Fruit fly (Drosophila melanogaster) whole organism, embryonic: Measurements from ENCODE around the gene vers.

Experiments used
- CG11456 ChIP-seq: fragments of 200-800 bp; sonication (Bioruptor generic); IDR thresholded peaks from 3 replicates; pipeline ENCODE4 v1.3.6; 2022; ENCODE audit warnings: missing biosample characterization, missing genetic modification characterization
- CG12155 ChIP-seq: fragments of 200-800 bp; sonication (Bioruptor generic); optimal IDR thresholded peaks from 3 replicates; lab custom pipeline; 2016; ENCODE audit warnings: missing biosample characterization, missing genetic modification characterization
- CG12236 ChIP-seq: fragments of 200-800 bp; sonication (Bioruptor generic); optimal IDR thresholded peaks from 2 replicates; lab custom pipeline; 2016; ENCODE audit warnings: missing biosample characterization, missing genetic modification characterization
- CG12659 ChIP-seq: fragments of 200-800 bp; sonication (Bioruptor generic); optimal IDR thresholded peaks from 3 replicates; lab custom pipeline; 2017; ENCODE audit warnings: mild to moderate bottlenecking, missing biosample characterization, missing genetic modification reagents, missing genetic modification characterization
- CG13287 ChIP-seq: fragments of 200-800 bp; sonication (Bioruptor generic); IDR thresholded peaks from 2 replicates; pipeline ENCODE4 v1.3.6; 2022; ENCODE audit warnings: missing biosample characterization, missing genetic modification characterization; ENCODE audit not compliant: partially characterized antibody
- CG14050 ChIP-seq: fragments of 200-800 bp; sonication (Bioruptor generic); IDR thresholded peaks from 3 replicates; pipeline ENCODE4 v1.3.6; 2022; ENCODE audit warnings: missing biosample characterization, missing genetic modification characterization
- CG15073 ChIP-seq: fragments of 200-800 bp; sonication (Bioruptor generic); optimal IDR thresholded peaks from 2 replicates; lab custom pipeline; 2016; ENCODE audit warnings: missing biosample characterization, missing genetic modification characterization
- CG15269 ChIP-seq: fragments of 200-800 bp; sonication (Bioruptor generic); optimal IDR thresholded peaks from 2 replicates; lab custom pipeline; 2018; ENCODE audit warnings: missing biosample characterization, mild to moderate bottlenecking, missing genetic modification characterization, moderate library complexity
- CG15696 ChIP-seq: fragments of 200-800 bp; sonication (Bioruptor generic); optimal IDR thresholded peaks from 2 replicates; lab custom pipeline; 2019; ENCODE audit warnings: missing biosample characterization, mild to moderate bottlenecking, missing genetic modification characterization, moderate library complexity
- CG16779 ChIP-seq: fragments of 200-800 bp; sonication (Bioruptor generic); IDR thresholded peaks from 2 replicates; pipeline ENCODE4 v1.3.6; 2022; ENCODE audit warnings: missing biosample characterization, missing genetic modification characterization
- CG17612 ChIP-seq: fragments of 200-800 bp; sonication (Bioruptor generic); IDR thresholded peaks from 2 replicates; pipeline ENCODE4 v1.3.6; 2022; ENCODE audit warnings: missing biosample characterization, missing genetic modification characterization
- CG1792 ChIP-seq: fragments of 200-800 bp; sonication (Bioruptor generic); optimal IDR thresholded peaks from 2 replicates; lab custom pipeline; 2016; ENCODE audit warnings: missing biosample characterization, missing genetic modification characterization
- CG1832 ChIP-seq: fragments of 200-800 bp; sonication (Bioruptor generic); optimal IDR thresholded peaks from 2 replicates; lab custom pipeline; 2017; ENCODE audit warnings: missing biosample characterization, mild to moderate bottlenecking, missing genetic modification characterization, inconsistent platforms
- CG18476 ChIP-seq: fragments of 200-800 bp; sonication (Bioruptor generic); optimal IDR thresholded peaks from 2 replicates; lab custom pipeline; 2016; ENCODE audit warnings: missing biosample characterization, mild to moderate bottlenecking, missing genetic modification characterization
- CG4282 ChIP-seq: fragments of 200-800 bp; sonication (Bioruptor generic); optimal IDR thresholded peaks from 2 replicates; lab custom pipeline; 2016; ENCODE audit warnings: missing biosample characterization, missing genetic modification characterization
- CG7786 ChIP-seq: fragments of 200-800 bp; sonication (Bioruptor generic); optimal IDR thresholded peaks from 2 replicates; lab custom pipeline; 2016; ENCODE audit warnings: missing biosample characterization, missing genetic modification characterization
- CG8359 ChIP-seq: fragments of 200-800 bp; sonication (Bioruptor generic); optimal IDR thresholded peaks from 2 replicates; lab custom pipeline; 2017; ENCODE audit warnings: missing biosample characterization, mild to moderate bottlenecking, missing genetic modification characterization, borderline replicate concordance
- CG9817 ChIP-seq: fragments of 200-800 bp; sonication (Bioruptor generic); optimal IDR thresholded peaks from 2 replicates; lab custom pipeline; 2018; ENCODE audit warnings: missing biosample characterization, mild to moderate bottlenecking, missing genetic modification characterization, moderate library complexity
- Dek ChIP-seq: fragments of 200-800 bp; sonication (Bioruptor generic); optimal IDR thresholded peaks from 3 replicates; lab custom pipeline; 2019; ENCODE audit warnings: missing biosample characterization, mild to moderate bottlenecking, missing genetic modification characterization, moderate library complexity
- Dp ChIP-seq: fragments of 200-800 bp; sonication (Bioruptor generic); optimal IDR thresholded peaks from 2 replicates; lab custom pipeline; 2018; ENCODE audit warnings: missing biosample characterization, mild to moderate bottlenecking, missing genetic modification characterization, moderate library complexity
- Eip74EF ChIP-seq, 2 experiments: fragments of 200-800 bp in 1 of 2; fragments of >200 bp in 1 of 2; sonication (Bioruptor generic) in 1 of 2; optimal IDR thresholded peaks; 2 replicates each; lab custom pipeline; 2017 to 2019; ENCODE audit warnings: missing biosample characterization in 2 of 2, missing genetic modification characterization in 2 of 2, mild to moderate bottlenecking in 1 of 2, moderate library complexity in 1 of 2
- Ets65A ChIP-seq: fragments of 200-800 bp; sonication (Bioruptor generic); peaks from one replicate; lab custom pipeline; 2016; ENCODE audit warnings: missing biosample characterization, missing genetic modification characterization
- H15 ChIP-seq: fragments of 200-800 bp; sonication (Bioruptor generic); IDR thresholded peaks from 3 replicates; pipeline ENCODE4 v1.3.6; 2022; ENCODE audit warnings: missing biosample characterization, missing genetic modification characterization
- MTF-1 ChIP-seq: fragments of 200-800 bp; sonication (Bioruptor generic); optimal IDR thresholded peaks from 2 replicates; lab custom pipeline; 2018; ENCODE audit warnings: missing biosample characterization, mild to moderate bottlenecking, missing genetic modification characterization, borderline replicate concordance
- NC2β ChIP-seq: fragments of 200-800 bp; sonication (Bioruptor generic); optimal IDR thresholded peaks from 2 replicates; lab custom pipeline; 2016; ENCODE audit warnings: missing biosample characterization, missing genetic modification characterization
- Oaz ChIP-seq: fragments of 200-800 bp; sonication (Bioruptor generic); IDR thresholded peaks from 2 replicates; pipeline ENCODE4 v1.3.6; 2022; ENCODE audit warnings: missing biosample characterization, missing genetic modification characterization
- Sry-δ ChIP-seq: fragments of 200-800 bp; sonication (Bioruptor generic); optimal IDR thresholded peaks from 2 replicates; lab custom pipeline; 2016; ENCODE audit warnings: missing biosample characterization, missing genetic modification characterization
- TFAM ChIP-seq: fragments of 200-800 bp; sonication (Bioruptor generic); optimal IDR thresholded peaks from 2 replicates; lab custom pipeline; 2017; ENCODE audit warnings: missing biosample characterization, missing genetic modification characterization, inconsistent platforms
- Vsx1 ChIP-seq: fragments of 200-800 bp; sonication (Bioruptor generic); optimal IDR thresholded peaks from 2 replicates; lab custom pipeline; 2017; ENCODE audit warnings: missing biosample characterization, mild to moderate bottlenecking, missing genetic modification characterization, missing genetic modification reagents
- crc ChIP-seq: fragments of 200-800 bp; sonication (Bioruptor generic); optimal IDR thresholded peaks from 2 replicates; lab custom pipeline; 2016; ENCODE audit warnings: missing biosample characterization, missing genetic modification characterization
- da ChIP-seq: fragments of 200-800 bp; sonication (Bioruptor generic); optimal IDR thresholded peaks from 2 replicates; lab custom pipeline; 2016; ENCODE audit warnings: missing biosample characterization, missing genetic modification characterization
- dan ChIP-seq: fragments of 200-800 bp; sonication (Bioruptor generic); IDR thresholded peaks from 2 replicates; pipeline ENCODE4 v1.3.6; 2022; ENCODE audit warnings: missing biosample characterization, missing genetic modification characterization
- dmrt99B ChIP-seq: fragments of 200-800 bp; sonication (Bioruptor generic); optimal IDR thresholded peaks from 2 replicates; lab custom pipeline; 2018; ENCODE audit warnings: missing biosample characterization, mild to moderate bottlenecking, missing genetic modification characterization, moderate library complexity
- fd96Cb ChIP-seq: fragments of 200-800 bp; sonication (Bioruptor generic); optimal IDR thresholded peaks from 2 replicates; lab custom pipeline; 2018; ENCODE audit warnings: missing biosample characterization, mild to moderate bottlenecking, missing genetic modification characterization, moderate library complexity
- gce ChIP-seq: fragments of 200-800 bp; sonication (Bioruptor generic); IDR thresholded peaks from 3 replicates; pipeline ENCODE4 v1.3.6; 2022; ENCODE audit warnings: missing biosample characterization, missing genetic modification characterization
- gcm ChIP-seq: fragments of 200-800 bp; sonication (Bioruptor generic); optimal IDR thresholded peaks from 2 replicates; lab custom pipeline; 2019; ENCODE audit warnings: missing biosample characterization, mild to moderate bottlenecking, missing genetic modification characterization, moderate library complexity
- grau ChIP-seq: fragments of 200-800 bp; optimal IDR thresholded peaks from 3 replicates; lab custom pipeline; 2019; ENCODE audit warnings: missing biosample characterization, mild to moderate bottlenecking, missing genetic modification characterization, moderate library complexity
- gro ChIP-seq: fragments of 200-800 bp; sonication (Bioruptor generic); optimal IDR thresholded peaks from 2 replicates; lab custom pipeline; 2016; ENCODE audit warnings: missing biosample characterization, missing genetic modification characterization
- hb ChIP-seq: fragments of 200-800 bp; sonication (Bioruptor generic); IDR thresholded peaks from 3 replicates; pipeline ENCODE4 v1.3.6; 2022; ENCODE audit warnings: missing biosample characterization, missing genetic modification characterization; ENCODE audit not compliant: partially characterized antibody
- odd ChIP-seq: fragments of 200-800 bp; sonication (Bioruptor generic); optimal IDR thresholded peaks from 2 replicates; lab custom pipeline; 2017; ENCODE audit warnings: missing biosample characterization, mild to moderate bottlenecking, missing genetic modification characterization
- otp ChIP-seq: fragments of 200-800 bp; sonication (Bioruptor generic); IDR thresholded peaks from 3 replicates; pipeline ENCODE4, ENCODE4 v1.3.6; 2022; ENCODE audit warnings: missing biosample characterization, missing genetic modification characterization
- pnt ChIP-seq: fragments of 200-800 bp; sonication (Bioruptor generic); optimal IDR thresholded peaks from 3 replicates; lab custom pipeline; 2016; ENCODE audit warnings: missing biosample characterization, missing genetic modification characterization
- rib ChIP-seq: fragments of 200-800 bp; sonication (Bioruptor generic); IDR thresholded peaks from 2 replicates; pipeline ENCODE4 v1.3.6; 2022; ENCODE audit warnings: missing biosample characterization, missing genetic modification characterization
- salm ChIP-seq: fragments of 200-800 bp; sonication (Bioruptor generic); optimal IDR thresholded peaks from 2 replicates; lab custom pipeline; 2018; ENCODE audit warnings: missing biosample characterization, mild to moderate bottlenecking, missing genetic modification characterization
- sima ChIP-seq: fragments of 200-800 bp; sonication (Bioruptor generic); optimal IDR thresholded peaks from 2 replicates; lab custom pipeline; 2016; ENCODE audit warnings: missing biosample characterization, missing genetic modification characterization
- slp2 ChIP-seq: fragments of 200-800 bp; sonication (Bioruptor generic); optimal IDR thresholded peaks from 2 replicates; lab custom pipeline; 2016; ENCODE audit warnings: missing biosample characterization, missing genetic modification characterization
- so ChIP-seq: fragments of 200-800 bp; sonication (Bioruptor generic); IDR thresholded peaks from 3 replicates; pipeline ENCODE4 v1.3.6; 2022; ENCODE audit warnings: missing biosample characterization, missing genetic modification characterization
- sqz ChIP-seq: fragments of 200-800 bp; sonication (Bioruptor generic); optimal IDR thresholded peaks from 3 replicates; lab custom pipeline; 2018; ENCODE audit warnings: missing biosample characterization, mild to moderate bottlenecking, missing genetic modification characterization
- tap ChIP-seq: fragments of 200-800 bp; optimal IDR thresholded peaks from 3 replicates; lab custom pipeline; 2019; ENCODE audit warnings: missing biosample characterization, mild to moderate bottlenecking, missing genetic modification characterization, moderate library complexity
- usp ChIP-seq: fragments of >200 bp; optimal IDR thresholded peaks from 2 replicates; lab custom pipeline; 2017; ENCODE audit warnings: missing biosample characterization, missing genetic modification characterization
- zen ChIP-seq: fragments of 200-800 bp; sonication (Bioruptor generic); optimal IDR thresholded peaks from 3 replicates; lab custom pipeline; 2018; ENCODE audit warnings: missing biosample characterization, mild to moderate bottlenecking, missing genetic modification characterization, moderate library complexity

The vers gene

dm6 chr3L:12131918-12132317, 16.0 kb downstream of the vers start, which contains the start of gene DEF8 (continued):
- TF ChIP-seq Oaz (peak; percentile 66), otp (GFP tag; lab: Robert Waterston, UW) (peak; percentile 65; the same call in 1 of the 3 replicates), CG18476 (peak; percentile 63), CG7786 (GFP tag; lab: Kevin White, UChicago) (peak; percentile 3), H15 (peak; percentile 78), CG15073 (no peak), CG11456 (GFP tag; lab: Robert Waterston, UW) (peak; percentile 78), hb (GFP tag; lab: Robert Waterston, UW) (no peak), TFAM (GFP tag; lab: Kevin White, UChicago) (no peak), CG4282 (GFP tag; lab: Kevin White, UChicago) (no peak), da (no peak), gce (GFP tag; lab: Robert Waterston, UW) (peak; percentile 89), grau (tag; lab: Kevin White, UChicago) (peak; percentile 90), tap (tag; lab: Kevin White, UChicago) (peak; percentile 90), Dek (tag; lab: Kevin White, UChicago) (peak; percentile 86), Vsx1 (no peak), CG12659 (GFP tag; lab: Kevin White, UChicago) (peak; percentile 87), CG15696 (tag; lab: Kevin White, UChicago) (peak; percentile 85), CG12155 (peak; percentile 70), gro (GFP tag; lab: Kevin White, UChicago) (peak; percentile 36), dmrt99B (peak; percentile 83), pnt (peak; percentile 19), rib (GFP tag; lab: Robert Waterston, UW) (peak; percentile 41; the same call in 1 of the 2 replicates), dan (GFP tag; lab: Robert Waterston, UW) (no peak), CG16779 (GFP tag; lab: Robert Waterston, UW) (no peak), usp (GFP tag; lab: Kevin White, UChicago) (no peak), slp2 (no peak), CG1832 (no peak), Ets65A (GFP tag; lab: Kevin White, UChicago) (no peak), salm (peak; percentile 61), Sry-δ (GFP tag; lab: Kevin White, UChicago) (peak; percentile 44), so (GFP tag; lab: Robert Waterston, UW) (peak; percentile 75; the same call in 2 of the 3 replicates), sima (GFP tag; lab: Kevin White, UChicago) (no peak), CG1792 (GFP tag; lab: Kevin White, UChicago) (no peak), CG8359 (GFP tag; lab: Kevin White, UChicago) (peak; percentile 60), CG13287 (peak; percentile 38; the same call in 1 of the 2 replicates), CG15269 (tag; lab: Kevin White, UChicago) (peak; percentile 92), CG12236 (no peak), CG9817 (tag; lab: Kevin White, UChicago) (peak; percentile 62), sqz (GFP tag; lab: Kevin White, UChicago) (peak; percentile 85), Eip74EF (GFP tag; optimal IDR thresholded peaks at IDR 0.05; lab: Kevin White, UChicago) (no peak), fd96Cb (tag; lab: Kevin White, UChicago) (peak; percentile 83), Dp (GFP tag; lab: Kevin White, UChicago) (peak; percentile 18), MTF-1 (peak; percentile 44), CG14050 (GFP tag; lab: Robert Waterston, UW) (peak; percentile 77; the same call in 2 of the 3 replicates), gcm (peak; percentile 81), zen (tag; lab: Kevin White, UChicago) (peak; percentile 87), CG17612 (GFP tag; lab: Robert Waterston, UW) (0 out of 2 replicates have a peak, but pooled peaks have one; percentile 29), odd (GFP tag; lab: Kevin White, UChicago) (peak; percentile 82), NC2β (GFP tag; lab: Kevin White, UChicago) (peak; percentile 36), crc (no peak)
